Worm (Caenorhabditis elegans): ENCODE measurements around the gene M02D8.5.

- TF ChIP-seq ama-1 (optimal IDR thresholded peaks at IDR 0.05) (no peak), unc-62 (GFP tag; optimal IDR thresholded peaks at IDR 0.05) (no peak), nhr-12 (tag; optimal IDR thresholded peaks at IDR 0.05) (no peak), lin-39 (tag; optimal IDR thresholded peaks at IDR 0.05) (no peak), lin-11 (tag; optimal IDR thresholded peaks at IDR 0.05) (no peak), egl-27 (tag; optimal IDR thresholded peaks at IDR 0.05) (no peak)
Observed at ce11 chrX:8736965-8737464, 24.4 kb downstream of the M02D8.5 start, which contains the start of gene M02D8.3.
